Fruit fly (Drosophila melanogaster): ENCODE results near the gene PSMG1.

PSMG1 gene

DNA sequence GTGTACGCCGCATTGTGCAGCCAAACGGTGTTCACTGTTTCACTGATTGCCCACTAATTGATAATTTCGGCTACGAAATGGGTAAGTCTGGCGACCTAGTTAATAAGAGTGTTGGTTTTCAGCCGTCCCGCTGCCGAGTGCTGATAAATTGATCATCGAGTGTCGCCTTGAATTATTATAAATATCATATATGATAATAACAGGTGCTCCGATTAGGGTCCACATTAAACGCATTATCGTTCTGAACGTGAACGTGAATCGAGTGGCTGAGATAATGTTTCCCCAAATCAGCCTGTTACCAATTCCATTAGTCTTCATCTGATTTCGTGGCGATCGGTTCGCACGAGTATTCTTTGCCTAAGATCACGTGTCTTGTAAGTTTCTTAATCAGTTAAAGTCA, 47.2 kb upstream of the PSMG1 start:
- no peak for TF ChIP-seq CG3065 (GFP tag; optimal IDR thresholded peaks at IDR 0.05)
- TF ChIP-seq chinmo (GFP tag; IDR thresholded peaks at IDR 0.05; ENCODE audit: partially characterized antibody): 0 out of 4 replicates have a peak, but pooled peaks have one; percentile 17
- TF ChIP-seq Sox100B (GFP tag; optimal IDR thresholded peaks at IDR 0.05): no peak
- TF ChIP-seq dm (GFP tag; optimal IDR thresholded peaks at IDR 0.05): no peak
- TF ChIP-seq cas (GFP tag; IDR thresholded peaks at IDR 0.05): no peak
- TF ChIP-seq CG34376 (GFP tag; optimal IDR thresholded peaks at IDR 0.05): peak; percentile 73
- peak; percentile 82 for TF ChIP-seq grn (GFP tag; optimal IDR thresholded peaks at IDR 0.05)
- peak; percentile 75 for TF ChIP-seq mirr (GFP tag; optimal IDR thresholded peaks at IDR 0.05)
- peak in 1 of 2 experiments; percentile 22 for TF ChIP-seq Pdp1 (GFP tag; optimal IDR thresholded peaks at IDR 0.05)
- no peak for TF ChIP-seq nerfin-2 (GFP tag; IDR thresholded peaks at IDR 0.05; ENCODE audit: partially characterized antibody)
- peak; percentile 88 for TF ChIP-seq cwo (GFP tag; optimal IDR thresholded peaks at IDR 0.05)
- TF ChIP-seq wor (GFP tag; IDR thresholded peaks at IDR 0.05): no peak
- TF ChIP-seq Med (GFP tag): peak; percentile 21
- peak; percentile 74 for TF ChIP-seq sug (tag; optimal IDR thresholded peaks at IDR 0.05)
- peak; percentile 96 for TF ChIP-seq exex (tag; optimal IDR thresholded peaks at IDR 0.05)
- TF ChIP-seq CG10321 (GFP tag; IDR thresholded peaks at IDR 0.05): no peak
- no peak for TF ChIP-seq Rfx (GFP tag; IDR thresholded peaks at IDR 0.05)

DNA sequence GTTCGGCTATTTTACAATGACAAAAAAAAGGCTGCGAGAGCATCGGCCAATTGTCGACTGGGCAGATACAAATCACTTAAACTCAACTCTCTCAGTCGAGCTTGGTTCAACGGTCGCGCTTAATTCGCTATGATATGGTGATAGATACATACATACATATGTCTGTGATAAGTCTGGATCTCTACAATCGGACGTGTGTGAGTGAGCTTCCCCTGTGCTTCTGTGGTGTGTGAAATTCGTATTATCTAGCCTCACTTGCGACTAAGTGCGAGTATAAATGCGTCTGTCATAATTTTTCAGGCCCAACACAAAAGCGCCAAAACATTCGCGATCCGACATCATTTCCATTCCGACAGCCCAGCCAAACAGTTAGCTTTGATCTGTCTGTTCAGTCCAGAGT, 46.8 kb upstream of the PSMG1 start, which contains the start of gene CG1213:
Gene CG1213 (plus strand): TSS at position 301 of the 400 bp plus-strand sequence.
- TF ChIP-seq kni (GFP tag; optimal IDR thresholded peaks at IDR 0.05) (no peak), nau (GFP tag; optimal IDR thresholded peaks at IDR 0.05) (no peak), CG1529 (GFP tag; optimal IDR thresholded peaks at IDR 0.05) (no peak)

DNA sequence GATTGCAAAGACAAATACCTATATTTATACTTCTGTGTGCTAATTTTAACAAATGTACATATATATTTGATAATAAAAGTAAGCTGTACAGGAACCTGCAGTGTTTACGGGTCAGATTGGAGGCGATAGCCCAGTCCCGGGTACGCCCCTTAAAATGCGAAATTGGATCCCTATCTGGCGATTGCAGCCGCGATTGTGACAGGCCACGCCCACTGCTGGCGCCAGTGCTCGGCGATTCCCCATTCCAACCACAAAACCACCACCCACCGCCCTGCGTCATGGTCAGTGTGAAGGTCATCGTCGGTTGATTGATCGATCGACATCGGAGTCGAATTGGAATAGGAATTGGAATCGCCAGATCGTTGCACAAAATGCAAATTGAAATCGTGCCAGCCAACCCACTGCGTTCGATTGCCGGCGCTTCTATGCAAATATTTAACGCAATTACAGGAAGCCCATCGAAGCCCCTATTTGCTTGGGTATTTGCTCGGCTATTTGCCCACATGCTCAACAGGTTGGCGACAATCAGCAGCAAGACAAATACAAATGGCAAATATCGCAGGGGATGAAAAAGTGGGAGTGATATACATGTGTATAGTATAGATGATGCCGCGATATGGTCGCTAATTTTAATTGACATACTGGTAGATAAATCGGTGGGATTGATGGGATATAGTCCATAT, 44.7 kb upstream of the PSMG1 start:
- TF ChIP-seq Hsf (GFP tag; optimal IDR thresholded peaks at IDR 0.05) (no peak), BtbVII (GFP tag; optimal IDR thresholded peaks at IDR 0.05) (no peak), CG9609 (GFP tag; optimal IDR thresholded peaks at IDR 0.05) (no peak), Ets65A (GFP tag) (peak; percentile 9), CG12769 (tag; optimal IDR thresholded peaks at IDR 0.05) (no peak), Med (GFP tag) (peak; percentile 38), CG9727 (GFP tag; optimal IDR thresholded peaks at IDR 0.05) (peak; percentile 3), CG8290 (GFP tag; optimal IDR thresholded peaks at IDR 0.05) (no peak), CG8290 (tag; optimal IDR thresholded peaks at IDR 0.05) (peak in 1 of 2 experiments; percentile 16), CG6765 (GFP tag; optimal IDR thresholded peaks at IDR 0.05) (no peak), bab2 (GFP tag; optimal IDR thresholded peaks at IDR 0.05) (peak; percentile 20), wor (GFP tag; IDR thresholded peaks at IDR 0.05) (no peak), CG6272 (GFP tag; IDR thresholded peaks at IDR 0.05) (no peak), CG18599 (GFP tag; optimal IDR thresholded peaks at IDR 0.05) (peak; percentile 5), chinmo (GFP tag; IDR thresholded peaks at IDR 0.05; ENCODE audit: partially characterized antibody) (no peak), CG10321 (GFP tag; IDR thresholded peaks at IDR 0.05) (no peak), Mrtf (GFP tag; IDR thresholded peaks at IDR 0.05) (0 out of 3 replicates have a peak, but pooled peaks have one; percentile 33), Neu2 (GFP tag; optimal IDR thresholded peaks at IDR 0.05; ENCODE audit: borderline replicate concordance) (no peak), Eip74EF (GFP tag; optimal IDR thresholded peaks at IDR 0.05) (no peak), Lim3 (GFP tag; IDR thresholded peaks at IDR 0.05) (no peak), sens (GFP tag) (peak; percentile 69), Aef1 (GFP tag; IDR thresholded peaks at IDR 0.05) (0 out of 3 replicates have a peak, but pooled peaks have one; percentile 17), sob (GFP tag; IDR thresholded peaks at IDR 0.05) (0 out of 2 replicates have a peak, but pooled peaks have one; percentile 30), lab (GFP tag; optimal IDR thresholded peaks at IDR 0.05) (peak; percentile 22), CG30431 (GFP tag; optimal IDR thresholded peaks at IDR 0.05) (no peak), Oaz (GFP tag; IDR thresholded peaks at IDR 0.05) (no peak), Hr39 (optimal IDR thresholded peaks at IDR 0.05) (no peak)

Data from whole organism, embryonic.